Worm (Caenorhabditis elegans) whole organism, L2 larva: ENCODE data around the gene Y11D7A.5.

ENCODE experiments used
- C34F6.9 ChIP-seq: fragments of 150-350 bp; optimal IDR thresholded peaks from 2 replicates; lab custom pipeline; 2014; ENCODE audit warnings: missing biosample characterization, missing genetic modification characterization
- F13H6.1 ChIP-seq: sonication (generic microtip); optimal IDR thresholded peaks from 2 replicates; lab custom pipeline; 2016; ENCODE audit warnings: missing genetic modification characterization, missing compliant biosample characterization
- Y55F3AM.14 ChIP-seq: fragments of 200-800 bp; sonication (Bioruptor generic); optimal IDR thresholded peaks from 2 replicates; lab custom pipeline; 2018; ENCODE audit warnings: mild to moderate bottlenecking, missing genetic modification characterization, missing compliant biosample characterization
- alr-1 ChIP-seq: fragments of 150-350 bp; optimal IDR thresholded peaks from 2 replicates; lab custom pipeline; 2014; ENCODE audit warnings: missing biosample characterization, missing genetic modification characterization
- aly-2 ChIP-seq: fragments of 150-350 bp; optimal IDR thresholded peaks from 2 replicates; lab custom pipeline; 2014; ENCODE audit warnings: missing biosample characterization, missing genetic modification characterization
- ama-1 ChIP-seq: fragments of 150-350 bp; optimal IDR thresholded peaks from 2 replicates; lab custom pipeline; 2018; ENCODE audit warnings: inconsistent platforms
- ceh-16 ChIP-seq: fragments of 150-350 bp; optimal IDR thresholded peaks from 2 replicates; lab custom pipeline; 2014; ENCODE audit warnings: missing biosample characterization, missing genetic modification characterization
- ceh-82 ChIP-seq: fragments of 150-350 bp; optimal IDR thresholded peaks from 2 replicates; lab custom pipeline; 2014; ENCODE audit warnings: missing biosample characterization, missing genetic modification characterization
- crh-2 ChIP-seq: sonication (generic microtip); optimal IDR thresholded peaks from 2 replicates; lab custom pipeline; 2017; ENCODE audit warnings: missing biosample characterization, missing genetic modification characterization
- egl-27 ChIP-seq: sonication (generic microtip); optimal IDR thresholded peaks from 3 replicates; lab custom pipeline; 2017; ENCODE audit warnings: missing biosample characterization, missing genetic modification reagents, missing genetic modification characterization
- elt-1 ChIP-seq: fragments of 150-350 bp; optimal IDR thresholded peaks from 2 replicates; lab custom pipeline; 2014; ENCODE audit warnings: missing biosample characterization, missing genetic modification characterization
- elt-3 ChIP-seq: sonication (generic microtip); optimal IDR thresholded peaks from 2 replicates; lab custom pipeline; 2017; ENCODE audit warnings: missing biosample characterization, missing genetic modification characterization
- gmeb-1 ChIP-seq: fragments of 150-350 bp; optimal IDR thresholded peaks from 2 replicates; lab custom pipeline; 2014; ENCODE audit warnings: missing biosample characterization, missing genetic modification characterization
- lin-13 ChIP-seq: fragments of 150-350 bp; optimal IDR thresholded peaks from 2 replicates; lab custom pipeline; 2014; ENCODE audit warnings: missing biosample characterization, missing genetic modification reagents, missing genetic modification characterization
- lin-39 ChIP-seq: fragments of 150-350 bp; optimal IDR thresholded peaks from 2 replicates; lab custom pipeline; 2014; ENCODE audit warnings: missing biosample characterization, missing genetic modification reagents, missing genetic modification characterization
- lsy-2 ChIP-seq, 2 experiments: fragments of 150-350 bp in 1 of 2; sonication (generic microtip) in 1 of 2; optimal IDR thresholded peaks; 2 replicates each; lab custom pipeline; 2014 to 2017; ENCODE audit warnings: missing biosample characterization in 2 of 2, missing genetic modification characterization in 2 of 2
- mab-5 ChIP-seq: fragments of 150-350 bp; optimal IDR thresholded peaks from 2 replicates; lab custom pipeline; 2014; ENCODE audit warnings: missing biosample characterization, missing genetic modification characterization
- mbf-1 ChIP-seq: sonication (generic microtip); optimal IDR thresholded peaks from 2 replicates; lab custom pipeline; 2017; ENCODE audit warnings: missing biosample characterization, missing genetic modification characterization
- nhr-11 ChIP-seq: fragments of 150-350 bp; optimal IDR thresholded peaks from 2 replicates; lab custom pipeline; 2014; ENCODE audit warnings: missing biosample characterization, missing genetic modification characterization
- nhr-129 ChIP-seq: fragments of 150-350 bp; optimal IDR thresholded peaks from 2 replicates; lab custom pipeline; 2014; ENCODE audit warnings: missing biosample characterization, missing genetic modification characterization
- nhr-21 ChIP-seq: fragments of 150-350 bp; optimal IDR thresholded peaks from 2 replicates; lab custom pipeline; 2014; ENCODE audit warnings: missing biosample characterization, missing genetic modification characterization
- nhr-23 ChIP-seq: fragments of 150-350 bp; optimal IDR thresholded peaks from 2 replicates; lab custom pipeline; 2014; ENCODE audit warnings: missing biosample characterization, missing genetic modification reagents, missing genetic modification characterization
- nhr-237 ChIP-seq: fragments of 150-350 bp; optimal IDR thresholded peaks from 2 replicates; lab custom pipeline; 2014; ENCODE audit warnings: missing biosample characterization, missing genetic modification characterization
- nhr-25 ChIP-seq: fragments of 150-350 bp; sonication (generic microtip); optimal IDR thresholded peaks from 3 replicates; lab custom pipeline; 2014; ENCODE audit warnings: missing biosample characterization, missing genetic modification characterization
- nhr-6 ChIP-seq: fragments of 150-350 bp; optimal IDR thresholded peaks from 2 replicates; lab custom pipeline; 2014; ENCODE audit warnings: missing biosample characterization, missing genetic modification characterization
- peb-1 ChIP-seq: fragments of 150-350 bp; optimal IDR thresholded peaks from 2 replicates; lab custom pipeline; 2014; ENCODE audit warnings: missing biosample characterization, missing genetic modification characterization
- sem-4 ChIP-seq: fragments of 150-350 bp; optimal IDR thresholded peaks from 2 replicates; lab custom pipeline; 2014; ENCODE audit warnings: missing biosample characterization, missing genetic modification reagents, missing genetic modification characterization
- skn-1 ChIP-seq: sonication (generic microtip); optimal IDR thresholded peaks from 2 replicates; lab custom pipeline; 2017; ENCODE audit warnings: missing biosample characterization, missing genetic modification characterization
- sma-3 ChIP-seq: sonication (generic microtip); optimal IDR thresholded peaks from 2 replicates; lab custom pipeline; 2016; ENCODE audit warnings: missing genetic modification reagents, missing genetic modification characterization, missing compliant biosample characterization
- snpc-4 ChIP-seq: fragments of 150-350 bp; optimal IDR thresholded peaks from 2 replicates; lab custom pipeline; 2014; ENCODE audit warnings: missing biosample characterization, missing genetic modification characterization
- unc-55 ChIP-seq: fragments of 150-350 bp; sonication (generic microtip); optimal IDR thresholded peaks from 3 replicates; lab custom pipeline; 2014; ENCODE audit warnings: missing biosample characterization, missing genetic modification reagents, missing genetic modification characterization
- zag-1 ChIP-seq: fragments of 150-350 bp; optimal IDR thresholded peaks from 2 replicates; lab custom pipeline; 2014; ENCODE audit warnings: missing biosample characterization, missing genetic modification characterization
- ztf-4 ChIP-seq: fragments of 150-350 bp; optimal IDR thresholded peaks from 2 replicates; lab custom pipeline; 2014; ENCODE audit warnings: missing biosample characterization, missing genetic modification characterization

The Y11D7A.5 gene

ce11 chrIV:9259687-9260086, 14.4 kb upstream of the Y11D7A.5 start, which contains the start of gene Y11D7A.10:
TSS of gene Y11D7A.10 (minus strand) at chrIV:9259768.
- no peak for TF ChIP-seq peb-1
- peak; percentile 80 for TF ChIP-seq skn-1
- TF ChIP-seq nhr-11 (tag; lab: Kevin White, UChicago), result no peak
- TF ChIP-seq elt-3 (tag; lab: Kevin White, UChicago), result no peak
- TF ChIP-seq nhr-23 (tag; lab: Kevin White, UChicago), result no peak
- no peak for TF ChIP-seq F13H6.1 (tag; lab: Kevin White, UChicago)
- TF ChIP-seq lsy-2 (tag; optimal IDR thresholded peaks at IDR 0.05; lab: Kevin White, UChicago), result no peak
- TF ChIP-seq snpc-4 (tag; lab: Kevin White, UChicago), result no peak

DNA sequence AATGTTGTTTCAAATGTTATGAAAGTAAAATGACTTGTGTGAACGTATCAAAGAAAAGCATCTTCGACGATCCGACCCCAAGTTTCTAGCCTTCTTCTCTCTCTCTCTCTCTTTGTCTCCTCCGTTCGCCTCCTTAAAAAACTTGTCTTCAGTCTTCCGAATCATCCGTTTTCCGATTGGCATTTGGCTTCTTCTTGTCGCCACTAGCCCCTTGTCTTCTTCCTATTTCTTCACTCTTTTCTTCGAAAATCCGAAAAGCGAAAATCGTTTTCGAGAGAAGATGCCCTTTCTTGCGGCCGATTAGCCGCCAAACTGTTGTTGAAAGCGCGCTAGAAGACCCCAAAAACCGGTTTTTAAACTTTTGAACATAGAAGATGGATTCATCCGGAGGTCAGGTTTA, 13.2 kb upstream of the Y11D7A.5 start:
- no peak for TF ChIP-seq nhr-237 (tag; lab: Kevin White, UChicago)
- TF ChIP-seq nhr-21 (tag; lab: Kevin White, UChicago), result peak; percentile 50
- TF ChIP-seq ama-1, result peak; percentile 44
- TF ChIP-seq sem-4 (tag; lab: Kevin White, UChicago), result peak; percentile 9
- TF ChIP-seq ztf-4 (tag; lab: Kevin White, UChicago), result no peak

- TF ChIP-seq nhr-23 (tag; lab: Kevin White, UChicago) (no peak), ceh-16 (tag; lab: Kevin White, UChicago) (no peak), unc-55 (no peak), crh-2 (tag; lab: Kevin White, UChicago) (no peak), lin-39 (tag; lab: Kevin White, UChicago) (no peak), nhr-11 (tag; lab: Kevin White, UChicago) (no peak), ceh-82 (tag; lab: Kevin White, UChicago) (no peak), nhr-6 (tag; lab: Kevin White, UChicago) (no peak), nhr-129 (tag; lab: Kevin White, UChicago) (no peak), peb-1 (no peak), mab-5 (tag; lab: Kevin White, UChicago) (no peak), aly-2 (tag; lab: Kevin White, UChicago) (no peak), Y55F3AM.14 (GFP tag; lab: Kevin White, UChicago) (no peak), elt-1 (no peak), gmeb-1 (tag; lab: Kevin White, UChicago) (no peak)
These were observed 11.5 kb upstream of the Y11D7A.5 start for ce11 chrIV:9256865-9257264.

DNA sequence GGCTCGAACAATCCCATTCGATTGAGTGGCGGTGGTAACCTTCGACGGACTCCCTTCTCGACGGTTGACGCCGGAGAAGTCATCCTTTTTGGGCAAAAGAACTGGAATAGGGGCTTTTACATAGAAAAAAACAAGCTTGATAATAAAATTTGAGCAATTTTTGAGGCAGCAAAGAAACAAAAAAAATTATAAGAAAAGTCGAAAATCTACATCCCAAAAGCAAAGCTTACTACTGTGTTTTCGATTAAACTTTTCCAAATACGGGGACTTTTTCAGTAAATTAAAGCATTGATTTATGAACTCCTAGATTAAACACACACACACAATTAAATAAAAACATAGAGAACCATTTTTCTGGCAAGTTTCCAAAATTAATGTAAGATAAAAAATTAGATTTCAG, 10.7 kb upstream of the Y11D7A.5 start, which contains the start of gene Y11D7A.9:
Gene Y11D7A.9 (minus strand): TSS at position 101 of the 400 bp plus-strand sequence.
- TF ChIP-seq lsy-2 (tag; optimal IDR thresholded peaks at IDR 0.05; lab: Kevin White, UChicago), result no peak
- TF ChIP-seq alr-1 (tag; lab: Kevin White, UChicago), result no peak
- TF ChIP-seq lin-13 (GFP tag; lab: Kevin White, UChicago), result no peak
- TF ChIP-seq gmeb-1 (tag; lab: Kevin White, UChicago), result no peak
- no peak for TF ChIP-seq mab-5 (tag; lab: Kevin White, UChicago)
- no peak for TF ChIP-seq zag-1 (tag; lab: Kevin White, UChicago)
- TF ChIP-seq C34F6.9, result no peak
- TF ChIP-seq nhr-6 (tag; lab: Kevin White, UChicago), result no peak
- no peak for TF ChIP-seq F13H6.1 (tag; lab: Kevin White, UChicago)
- TF ChIP-seq Y55F3AM.14 (GFP tag; lab: Kevin White, UChicago), result no peak
- no peak for TF ChIP-seq egl-27 (tag; lab: Kevin White, UChicago)

DNA sequence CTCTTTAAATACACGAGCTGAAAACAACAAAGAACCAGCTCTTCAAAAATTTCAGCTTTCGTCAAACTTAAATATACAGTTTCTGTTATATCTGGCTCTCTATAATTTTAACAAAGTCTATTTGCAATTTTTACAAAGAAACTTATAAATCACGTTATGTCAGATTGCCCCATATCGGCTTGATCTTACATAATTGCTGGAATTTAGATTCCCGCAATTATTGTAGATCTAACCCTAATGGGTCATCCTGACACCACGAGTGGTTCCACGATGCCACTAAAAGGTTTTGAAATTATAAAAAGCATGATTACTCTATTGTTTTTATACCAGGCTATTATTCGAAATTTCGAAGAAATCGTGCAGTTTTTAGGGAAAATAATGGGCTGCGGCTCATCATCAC, 5.8 kb upstream of the Y11D7A.5 start, which contains the start of gene Y11D7A.8:
Gene Y11D7A.8 (plus strand): TSS at position 301 of the 400 bp plus-strand sequence.
- TF ChIP-seq aly-2 (tag; lab: Kevin White, UChicago) (no peak), zag-1 (tag; lab: Kevin White, UChicago) (no peak), unc-55 (no peak), elt-1 (no peak), lsy-2 (tag; optimal IDR thresholded peaks at IDR 0.05; lab: Kevin White, UChicago) (no peak), nhr-21 (tag; lab: Kevin White, UChicago) (no peak), alr-1 (tag; lab: Kevin White, UChicago) (no peak), nhr-25 (tag; lab: Kevin White, UChicago) (no peak), mbf-1 (tag; lab: Kevin White, UChicago) (no peak), Y55F3AM.14 (GFP tag; lab: Kevin White, UChicago) (no peak), ztf-4 (tag; lab: Kevin White, UChicago) (no peak), sma-3 (no peak)
- TF ChIP-seq, all 48 proteins: peak for 0
